Worm (Caenorhabditis elegans) whole organism, late embryonic: ENCODE results near the gene T24D5.1.

Source experiments
- ama-1 ChIP-seq: fragments of 150-350 bp; optimal IDR thresholded peaks from 2 replicates; lab custom pipeline; 2014
- ceh-2 ChIP-seq: sonication (generic microtip); optimal IDR thresholded peaks from 2 replicates; lab custom pipeline; 2016; ENCODE audit warnings: missing genotype, missing genetic modification characterization, missing compliant biosample characterization
- ceh-30 ChIP-seq: fragments of 150-350 bp; optimal IDR thresholded peaks from 2 replicates; lab custom pipeline; 2014; ENCODE audit warnings: missing biosample characterization, missing genetic modification characterization
- ceh-34 ChIP-seq: sonication (generic microtip); optimal IDR thresholded peaks from 2 replicates; lab custom pipeline; 2016; ENCODE audit warnings: mild to moderate bottlenecking, missing genetic modification characterization, missing compliant biosample characterization
- dmd-4 ChIP-seq: sonication (generic microtip); optimal IDR thresholded peaks from 2 replicates; lab custom pipeline; 2016; ENCODE audit warnings: borderline replicate concordance, missing genetic modification characterization, missing compliant biosample characterization
- hlh-30 ChIP-seq: sonication (generic microtip); optimal IDR thresholded peaks from 2 replicates; lab custom pipeline; 2017; ENCODE audit warnings: antibody characterized with exemption, missing genetic modification characterization, missing compliant biosample characterization; ENCODE audit not compliant: insufficient read depth
- hlh-6 ChIP-seq: sonication (generic microtip); optimal IDR thresholded peaks from 2 replicates; lab custom pipeline; 2016; ENCODE audit warnings: missing genotype, missing genetic modification characterization, missing compliant biosample characterization
- lin-11 ChIP-seq: fragments of 200-800 bp; sonication (Bioruptor generic); optimal IDR thresholded peaks from 2 replicates; lab custom pipeline; 2018; ENCODE audit warnings: mild to moderate bottlenecking, missing genetic modification characterization, missing compliant biosample characterization
- nfya-1 ChIP-seq: sonication (generic microtip); optimal IDR thresholded peaks from 2 replicates; lab custom pipeline; 2017; ENCODE audit warnings: missing genetic modification characterization, mild to moderate bottlenecking, missing compliant biosample characterization, antibody characterized with exemption, moderate library complexity
- npax-4 ChIP-seq: sonication (generic microtip); optimal IDR thresholded peaks from 2 replicates; lab custom pipeline; 2016; ENCODE audit warnings: missing genetic modification characterization, missing compliant biosample characterization
- pqm-1 ChIP-seq: sonication (generic microtip); optimal IDR thresholded peaks from 2 replicates; lab custom pipeline; 2016; ENCODE audit warnings: missing genetic modification characterization, missing compliant biosample characterization
- ref-2 ChIP-seq: sonication (generic microtip); optimal IDR thresholded peaks from 2 replicates; lab custom pipeline; 2016; ENCODE audit warnings: missing genetic modification characterization, missing compliant biosample characterization
- rnt-1 ChIP-seq: sonication (generic microtip); optimal IDR thresholded peaks from 2 replicates; lab custom pipeline; 2016; ENCODE audit warnings: missing genetic modification characterization, missing compliant biosample characterization
- ttx-3 ChIP-seq: sonication (generic microtip); optimal IDR thresholded peaks from 2 replicates; lab custom pipeline; 2016; ENCODE audit warnings: missing genetic modification reagents, missing genetic modification characterization, missing compliant biosample characterization

DNA sequence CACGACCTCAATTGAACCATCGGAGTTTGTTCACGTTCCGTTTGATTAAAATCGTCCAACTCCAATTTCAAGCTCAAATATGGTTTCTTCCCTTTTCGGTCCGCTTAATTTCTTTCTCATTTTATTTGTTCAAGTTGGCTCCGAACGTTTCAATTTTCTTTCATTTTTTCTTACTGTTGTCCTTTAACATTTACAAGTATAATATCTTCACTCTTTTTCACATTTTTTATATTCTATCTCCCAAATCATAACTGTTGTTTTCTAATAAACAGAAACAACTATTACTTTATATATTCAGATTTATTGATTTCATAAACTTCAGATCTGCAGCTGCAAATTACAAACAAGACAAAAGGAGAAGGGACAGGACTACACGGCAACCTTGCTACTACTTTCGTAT, 8.9 kb downstream of the T24D5.1 start:
- TF ChIP-seq ceh-30 (no peak), rnt-1 (tag; lab: Kevin White, UChicago) (no peak), pqm-1 (tag; lab: Kevin White, UChicago) (no peak), ttx-3 (tag; lab: Kevin White, UChicago) (no peak), hlh-6 (tag; lab: Kevin White, UChicago) (no peak), npax-4 (no peak), dmd-4 (tag; lab: Kevin White, UChicago) (no peak), nfya-1 (tag; lab: Kevin White, UChicago) (no peak), hlh-30 (tag; lab: Kevin White, UChicago) (no peak), ceh-2 (tag; lab: Kevin White, UChicago) (no peak), ama-1 (lab: Kevin White, UChicago) (no peak), ceh-34 (tag; lab: Kevin White, UChicago) (no peak), lin-11 (tag; lab: Kevin White, UChicago) (no peak), ref-2 (no peak)
